Worm (Caenorhabditis elegans): ENCODE results near the gene nhr-129.
A peak's percentile ranks its signal among the peaks of the same experiment; 100 is the strongest.

Gene nhr-129

DNA sequence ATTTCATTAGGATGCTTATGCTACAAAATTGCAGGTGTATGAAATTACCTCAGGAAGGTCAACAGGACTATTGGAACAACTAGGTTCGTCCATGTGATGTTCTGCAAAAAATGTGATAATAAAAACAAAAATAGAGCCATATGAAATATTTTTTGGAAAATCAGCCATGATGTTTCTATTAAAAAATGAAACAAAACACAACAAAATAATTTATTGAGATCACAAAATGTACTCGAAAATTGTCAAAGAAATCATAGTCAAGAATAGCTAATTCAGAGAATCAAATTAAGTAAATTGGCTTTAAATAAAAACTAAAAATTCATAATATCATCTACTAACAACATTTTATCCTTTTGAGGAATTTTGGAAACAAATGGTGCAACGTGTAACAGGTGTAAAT, at the start of gene nhr-129:
nhr-129 (minus strand) TSS at position 101 of the 400 bp plus-strand sequence.
- TF ChIP-seq hnd-1 (tag; optimal IDR thresholded peaks at IDR 0.05) = no peak
- no peak for TF ChIP-seq ceh-36 (tag; optimal IDR thresholded peaks at IDR 0.05)
- no peak for TF ChIP-seq pes-1 (GFP tag; IDR thresholded peaks at IDR 0.05)
- no peak for TF ChIP-seq ama-1 (optimal IDR thresholded peaks at IDR 0.05)
- TF ChIP-seq B0310.2 (tag; optimal IDR thresholded peaks at IDR 0.05) = no peak
- no peak for TF ChIP-seq ceh-13 (GFP tag; optimal IDR thresholded peaks at IDR 0.05)
- TF ChIP-seq F13C5.2 (tag; optimal IDR thresholded peaks at IDR 0.05) = no peak
- no peak for TF ChIP-seq tbx-37 (GFP tag; conservative IDR thresholded peaks at IDR 0.05)
- TF ChIP-seq ets-7 (tag; optimal IDR thresholded peaks at IDR 0.05) = no peak
- TF ChIP-seq tbx-11 (GFP tag; IDR thresholded peaks at IDR 0.05) = no peak
- TF ChIP-seq aly-1 (tag; optimal IDR thresholded peaks at IDR 0.05) = no peak

DNA sequence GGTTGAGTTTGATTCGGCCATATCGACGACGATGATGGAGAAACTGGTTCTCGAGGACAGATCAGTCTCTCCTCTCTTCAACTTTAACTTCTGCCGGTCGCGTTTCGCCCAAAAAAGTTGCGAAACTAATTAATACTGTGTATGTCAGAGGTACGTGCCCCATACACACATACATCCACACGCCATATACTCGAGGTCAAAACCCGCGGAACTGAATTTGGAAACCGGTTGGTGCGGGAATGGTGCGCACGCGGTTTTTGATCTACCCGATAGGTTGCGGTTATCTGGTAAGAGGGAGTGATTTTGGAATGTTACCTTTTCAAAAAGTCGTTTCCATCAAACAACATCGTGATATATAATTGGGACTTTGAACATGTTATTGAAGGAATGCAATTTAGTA, 49.4 kb upstream of the nhr-129 start, which contains the start of gene ifbp-1:
ifbp-1 (minus strand) TSS at position 85 of the 400 bp plus-strand sequence.
- TF ChIP-seq tbx-37 (GFP tag; conservative IDR thresholded peaks at IDR 0.05) (no peak), ceh-13 (GFP tag; optimal IDR thresholded peaks at IDR 0.05) (no peak), sea-1 (GFP tag; conservative IDR thresholded peaks at IDR 0.05) (no peak), flt-1 (GFP tag; IDR thresholded peaks at IDR 0.05) (no peak), hmg-4 (GFP tag; optimal IDR thresholded peaks at IDR 0.05) (no peak), hmbx-1 (tag; optimal IDR thresholded peaks at IDR 0.05) (no peak), ceh-36 (tag; optimal IDR thresholded peaks at IDR 0.05) (no peak), ama-1 (optimal IDR thresholded peaks at IDR 0.05) (no peak)

DNA sequence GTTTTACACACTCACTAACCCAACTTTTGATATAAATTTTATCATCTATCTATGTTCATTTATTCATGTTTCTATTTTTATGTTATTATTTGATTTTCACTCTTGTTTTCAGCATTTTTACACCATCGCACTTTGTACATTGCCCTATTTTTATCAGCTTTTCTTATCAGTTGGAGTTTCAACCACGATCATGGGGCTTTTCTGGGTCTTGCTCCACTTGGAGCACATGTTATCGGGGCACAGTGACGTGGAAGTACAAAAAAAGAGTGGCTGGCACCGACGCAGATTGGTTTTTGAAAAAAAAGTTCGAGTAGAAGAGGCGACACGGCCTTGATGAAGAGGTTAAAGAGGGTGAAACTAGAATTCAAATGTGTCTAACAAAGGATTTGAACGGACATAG, 46.3 kb upstream of the nhr-129 start:
- TF ChIP-seq scrt-1 (GFP tag; IDR thresholded peaks at IDR 0.05) = no peak
- TF ChIP-seq F13C5.2 (tag; optimal IDR thresholded peaks at IDR 0.05) = no peak
- no peak for TF ChIP-seq ets-7 (tag; optimal IDR thresholded peaks at IDR 0.05)
- no peak for TF ChIP-seq B0310.2 (tag; optimal IDR thresholded peaks at IDR 0.05)
- no peak for TF ChIP-seq tbx-37 (GFP tag; conservative IDR thresholded peaks at IDR 0.05)
- no peak for TF ChIP-seq hnd-1 (tag; optimal IDR thresholded peaks at IDR 0.05)
- no peak for TF ChIP-seq sea-1 (GFP tag; conservative IDR thresholded peaks at IDR 0.05)
- TF ChIP-seq hmbx-1 (tag; optimal IDR thresholded peaks at IDR 0.05) = no peak
- no peak for TF ChIP-seq hmg-4 (GFP tag; optimal IDR thresholded peaks at IDR 0.05)
- no peak for TF ChIP-seq flt-1 (GFP tag; IDR thresholded peaks at IDR 0.05)
- no peak for TF ChIP-seq ceh-36 (tag; optimal IDR thresholded peaks at IDR 0.05)
- no peak for TF ChIP-seq aly-1 (tag; optimal IDR thresholded peaks at IDR 0.05)
- no peak for TF ChIP-seq ama-1 (optimal IDR thresholded peaks at IDR 0.05)
- no peak for TF ChIP-seq pes-1 (GFP tag; IDR thresholded peaks at IDR 0.05)
- no peak for TF ChIP-seq tra-4 (tag; optimal IDR thresholded peaks at IDR 0.05)
- TF ChIP-seq ceh-13 (GFP tag; optimal IDR thresholded peaks at IDR 0.05) = no peak
- no peak for TF ChIP-seq tbx-11 (GFP tag; IDR thresholded peaks at IDR 0.05)

DNA sequence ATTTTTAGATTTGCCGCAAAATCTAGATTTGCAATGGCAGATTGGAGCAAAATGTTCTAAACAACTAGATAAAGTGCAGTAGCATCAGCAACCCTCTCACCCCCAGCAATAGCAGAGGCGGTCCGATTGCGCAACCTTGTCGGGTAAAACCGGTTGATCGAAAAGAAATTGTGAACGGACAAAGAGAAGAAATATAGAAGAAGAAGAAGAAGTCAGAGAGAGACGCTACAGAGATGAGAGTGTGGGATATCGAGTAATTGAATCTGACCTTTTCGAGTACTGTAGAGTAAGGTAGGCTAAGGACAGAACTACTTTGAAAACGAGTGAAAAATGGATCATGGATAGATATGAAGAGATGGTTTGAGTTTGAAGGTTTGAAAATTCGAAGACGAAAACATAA, 45.0 kb upstream of the nhr-129 start:
- TF ChIP-seq hmbx-1 (tag; optimal IDR thresholded peaks at IDR 0.05) = no peak
- no peak for TF ChIP-seq B0310.2 (tag; optimal IDR thresholded peaks at IDR 0.05)
- TF ChIP-seq ets-7 (tag; optimal IDR thresholded peaks at IDR 0.05) = no peak
- no peak for TF ChIP-seq scrt-1 (GFP tag; IDR thresholded peaks at IDR 0.05)
- TF ChIP-seq sea-1 (GFP tag; conservative IDR thresholded peaks at IDR 0.05) = no peak
- TF ChIP-seq F13C5.2 (tag; optimal IDR thresholded peaks at IDR 0.05) = no peak
- TF ChIP-seq ceh-36 (tag; optimal IDR thresholded peaks at IDR 0.05) = no peak
- TF ChIP-seq ceh-13 (GFP tag; optimal IDR thresholded peaks at IDR 0.05) = no peak
- TF ChIP-seq aly-1 (tag; optimal IDR thresholded peaks at IDR 0.05) = no peak
- TF ChIP-seq flt-1 (GFP tag; IDR thresholded peaks at IDR 0.05) = no peak
- no peak for TF ChIP-seq tra-4 (tag; optimal IDR thresholded peaks at IDR 0.05)
- TF ChIP-seq hmg-4 (GFP tag; optimal IDR thresholded peaks at IDR 0.05) = no peak
- TF ChIP-seq hnd-1 (tag; optimal IDR thresholded peaks at IDR 0.05) = no peak

DNA sequence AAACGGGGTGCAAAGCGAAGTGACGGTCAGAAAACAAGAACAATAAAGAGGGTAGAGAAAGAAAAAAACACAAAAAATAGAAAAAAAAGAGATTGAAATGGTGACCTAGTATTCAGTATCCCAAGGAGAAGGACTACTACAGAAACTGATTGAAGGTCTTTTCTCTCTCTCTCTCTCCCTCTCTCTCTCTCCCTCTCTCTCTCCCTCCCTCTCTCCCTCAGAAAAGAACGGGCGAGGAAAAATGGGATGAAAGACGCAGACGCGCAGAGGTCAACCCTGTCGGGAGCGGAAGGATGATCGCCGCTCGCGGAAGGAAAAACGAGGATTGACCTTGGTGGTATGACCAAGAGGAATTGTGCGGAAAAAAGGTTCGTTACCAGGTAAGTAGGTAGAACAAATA, 43.7 kb upstream of the nhr-129 start:
- TF ChIP-seq B0310.2 (tag; optimal IDR thresholded peaks at IDR 0.05) = peak; percentile 21
- peak; percentile 26 for TF ChIP-seq hmg-4 (GFP tag; optimal IDR thresholded peaks at IDR 0.05)
- TF ChIP-seq pes-1 (GFP tag; IDR thresholded peaks at IDR 0.05) = no peak

DNA sequence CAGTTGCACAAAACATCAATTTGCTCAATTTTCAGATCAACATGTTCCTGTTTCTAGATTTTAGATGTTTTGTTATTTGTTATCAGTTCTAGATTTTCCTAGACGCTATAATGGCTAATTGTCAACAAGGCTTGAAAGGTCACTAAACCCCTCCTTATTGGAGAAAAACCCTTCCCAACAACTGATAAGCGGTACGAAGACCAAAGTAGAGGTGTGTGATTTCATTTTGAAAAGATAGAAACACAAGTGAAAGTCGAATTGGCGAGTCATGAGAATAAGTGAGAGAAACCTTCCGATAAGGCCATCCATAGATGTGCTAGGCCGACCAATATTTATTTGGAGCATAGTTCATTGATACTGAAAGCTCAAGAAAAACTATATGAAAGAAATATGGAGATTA, 42.8 kb upstream of the nhr-129 start:
- TF ChIP-seq ets-7 (tag; optimal IDR thresholded peaks at IDR 0.05) (no peak), ama-1 (optimal IDR thresholded peaks at IDR 0.05) (no peak), pes-1 (GFP tag; IDR thresholded peaks at IDR 0.05) (no peak), hmbx-1 (tag; optimal IDR thresholded peaks at IDR 0.05) (no peak), tbx-11 (GFP tag; IDR thresholded peaks at IDR 0.05) (no peak), sea-1 (GFP tag; conservative IDR thresholded peaks at IDR 0.05) (no peak)

DNA sequence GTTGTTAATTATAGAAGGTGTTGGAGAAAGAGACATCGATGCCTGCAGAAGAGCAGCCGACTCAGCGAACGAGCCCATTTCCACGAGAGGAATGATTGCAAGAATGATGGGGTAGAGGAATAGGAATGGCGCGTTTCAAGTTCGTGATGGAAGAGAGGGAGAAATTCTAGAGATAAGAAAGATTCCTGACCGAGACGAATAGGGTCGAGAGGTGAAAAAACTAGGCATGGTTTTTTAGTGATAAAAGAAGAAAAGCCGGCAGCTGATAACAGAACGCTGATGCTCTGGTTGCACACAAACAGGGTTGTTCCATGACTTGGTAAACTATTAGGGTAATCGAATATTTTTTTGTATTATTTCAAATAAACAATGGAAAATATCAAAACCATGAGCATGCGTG, 42.0 kb upstream of the nhr-129 start:
- no peak for TF ChIP-seq aly-1 (tag; optimal IDR thresholded peaks at IDR 0.05)
- no peak for TF ChIP-seq hnd-1 (tag; optimal IDR thresholded peaks at IDR 0.05)
- no peak for TF ChIP-seq tra-4 (tag; optimal IDR thresholded peaks at IDR 0.05)
- TF ChIP-seq flt-1 (GFP tag; IDR thresholded peaks at IDR 0.05) = no peak
- no peak for TF ChIP-seq ama-1 (optimal IDR thresholded peaks at IDR 0.05)
- TF ChIP-seq pes-1 (GFP tag; IDR thresholded peaks at IDR 0.05) = no peak
- no peak for TF ChIP-seq hmg-4 (GFP tag; optimal IDR thresholded peaks at IDR 0.05)

DNA sequence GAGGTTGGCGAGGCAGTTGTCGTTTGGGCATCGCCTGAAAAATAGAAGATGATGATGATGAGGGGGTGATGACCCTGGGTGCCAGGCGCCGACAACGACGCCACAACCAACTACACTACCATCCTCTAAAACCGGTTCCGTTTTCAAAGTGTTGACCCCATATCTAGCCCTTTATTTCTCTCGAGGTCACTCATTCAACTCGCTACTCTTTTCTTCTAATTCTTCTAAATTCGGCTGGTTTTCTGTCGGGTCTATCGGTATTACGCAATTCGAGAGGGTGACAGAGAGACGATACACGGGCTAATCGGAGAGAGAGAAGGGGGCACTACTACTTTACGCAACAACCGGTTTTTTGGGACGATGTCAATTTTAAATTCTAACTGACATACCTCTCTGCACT, 40.5 kb upstream of the nhr-129 start:
- no peak for TF ChIP-seq F13C5.2 (tag; optimal IDR thresholded peaks at IDR 0.05)
- no peak for TF ChIP-seq tbx-37 (GFP tag; conservative IDR thresholded peaks at IDR 0.05)
- no peak for TF ChIP-seq ceh-13 (GFP tag; optimal IDR thresholded peaks at IDR 0.05)

DNA sequence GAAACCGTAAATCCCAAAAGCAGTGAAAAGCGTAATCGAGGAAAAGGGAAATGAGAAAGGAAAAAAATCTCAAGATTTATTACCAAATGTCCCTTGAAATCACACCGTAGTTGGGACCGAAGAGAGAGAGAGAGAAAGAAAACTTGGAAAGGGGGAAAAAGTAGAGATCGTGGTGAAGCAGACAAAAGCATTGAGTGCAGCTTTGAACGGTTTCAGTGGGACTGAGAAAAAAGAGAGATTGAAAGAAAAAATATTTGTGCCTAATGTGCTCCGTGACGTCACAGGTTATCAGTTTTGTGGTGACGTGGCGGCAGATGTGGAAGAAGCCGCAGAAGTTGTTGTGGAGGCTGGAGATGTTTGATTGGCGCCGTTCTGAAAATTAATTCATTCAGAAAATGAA, 39.4 kb upstream of the nhr-129 start:
- TF ChIP-seq ceh-36 (tag; optimal IDR thresholded peaks at IDR 0.05) = no peak
- no peak for TF ChIP-seq tbx-11 (GFP tag; IDR thresholded peaks at IDR 0.05)
- TF ChIP-seq hnd-1 (tag; optimal IDR thresholded peaks at IDR 0.05) = no peak
- TF ChIP-seq scrt-1 (GFP tag; IDR thresholded peaks at IDR 0.05) = no peak
- TF ChIP-seq tbx-37 (GFP tag; conservative IDR thresholded peaks at IDR 0.05) = no peak
- no peak for TF ChIP-seq pes-1 (GFP tag; IDR thresholded peaks at IDR 0.05)
- TF ChIP-seq aly-1 (tag; optimal IDR thresholded peaks at IDR 0.05) = no peak
- TF ChIP-seq hmg-4 (GFP tag; optimal IDR thresholded peaks at IDR 0.05) = no peak
- no peak for TF ChIP-seq sea-1 (GFP tag; conservative IDR thresholded peaks at IDR 0.05)

Measured in whole organism, early embryonic.